Worm (Caenorhabditis elegans): Measurements from ENCODE around the gene ptr-13.

ce11 chrII:11125059-11125594 lies 37.2 kb downstream of the ptr-13 start:
- TF ChIP-seq flt-1 (GFP tag; IDR thresholded peaks at IDR 0.05) (no peak), sea-1 (GFP tag; conservative IDR thresholded peaks at IDR 0.05) (no peak), pes-1 (GFP tag; IDR thresholded peaks at IDR 0.05) (no peak), tra-4 (tag; optimal IDR thresholded peaks at IDR 0.05) (no peak), ceh-36 (tag; optimal IDR thresholded peaks at IDR 0.05) (no peak), scrt-1 (GFP tag; IDR thresholded peaks at IDR 0.05) (no peak), F13C5.2 (tag; optimal IDR thresholded peaks at IDR 0.05) (no peak), ceh-13 (GFP tag; optimal IDR thresholded peaks at IDR 0.05) (no peak), hmbx-1 (tag; optimal IDR thresholded peaks at IDR 0.05) (no peak), B0310.2 (tag; optimal IDR thresholded peaks at IDR 0.05) (no peak)
